Worm (Caenorhabditis elegans): ENCODE measurements around the gene srsx-15.

The srsx-15 gene

DNA sequence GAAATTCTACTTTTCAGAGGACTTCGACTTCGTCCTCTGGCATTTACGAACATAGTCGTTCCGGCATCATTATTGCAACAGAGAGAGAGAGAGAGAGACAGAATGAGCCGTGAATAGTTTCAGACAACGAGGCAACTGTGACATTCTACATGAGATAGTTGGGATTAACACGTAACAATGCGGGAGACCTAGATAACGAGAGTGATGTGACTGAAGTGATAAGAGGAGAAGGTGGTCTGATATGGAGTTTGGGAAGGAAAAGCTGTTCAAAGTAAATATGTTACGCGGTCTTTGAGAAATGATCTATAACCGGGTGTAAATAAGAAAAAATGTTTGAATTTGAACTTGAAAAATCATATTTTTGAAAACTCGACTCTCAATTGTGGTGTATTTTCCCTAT is 35.8 kb upstream of the srsx-15 start:
- peak; percentile 75 for TF ChIP-seq elt-2 (tag; optimal IDR thresholded peaks at IDR 0.05)
- TF ChIP-seq gmeb-2 (tag; optimal IDR thresholded peaks at IDR 0.05), result no peak

DNA sequence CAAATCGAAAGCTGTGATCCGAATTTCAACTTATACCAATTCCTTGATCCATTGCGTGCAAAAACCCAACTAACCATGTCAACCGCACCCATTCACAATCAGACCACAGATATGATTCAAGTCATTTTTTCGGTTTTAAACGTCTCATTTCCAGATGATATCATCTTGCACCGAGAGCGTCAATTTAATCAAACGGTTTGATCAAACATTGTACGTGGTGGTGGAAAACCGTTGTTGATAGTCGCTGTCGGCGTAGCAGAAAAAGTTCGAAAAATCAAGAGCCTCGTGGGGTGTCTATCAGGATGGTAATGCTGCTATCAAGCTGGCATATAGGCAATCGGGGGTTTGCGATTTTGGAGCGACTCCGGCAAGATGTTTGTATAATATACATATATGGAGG is 35.3 kb upstream of the srsx-15 start:
- TF ChIP-seq hlh-6 (tag; optimal IDR thresholded peaks at IDR 0.05), result no peak

DNA sequence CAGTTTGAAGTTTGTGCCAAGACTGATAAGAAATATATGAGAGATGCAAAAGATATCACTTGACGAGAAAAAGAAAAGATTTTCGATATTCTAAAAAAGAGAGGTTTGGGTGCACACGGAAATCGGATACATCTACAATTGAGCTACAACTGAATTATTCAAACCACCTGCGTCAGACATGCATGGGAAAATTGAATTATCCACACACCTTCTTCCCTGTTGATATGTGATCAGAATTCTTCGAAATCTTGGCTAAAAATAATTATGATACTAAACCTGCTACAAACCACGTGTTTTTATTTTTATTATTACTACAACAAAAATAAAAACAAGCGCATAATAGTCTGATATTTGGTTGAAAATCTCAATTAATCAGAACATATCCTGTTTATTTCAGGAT is 34.6 kb upstream of the srsx-15 start:
- TF ChIP-seq elt-2 (tag; optimal IDR thresholded peaks at IDR 0.05) (no peak), pros-1 (tag; optimal IDR thresholded peaks at IDR 0.05) (no peak), pag-3 (tag; optimal IDR thresholded peaks at IDR 0.05; ENCODE audit: borderline replicate concordance) (no peak), pha-4 (tag; optimal IDR thresholded peaks at IDR 0.05) (no peak), unc-42 (tag; optimal IDR thresholded peaks at IDR 0.05) (no peak), ceh-31 (tag; optimal IDR thresholded peaks at IDR 0.05) (no peak), sdc-2 (tag; optimal IDR thresholded peaks at IDR 0.05) (no peak), ceh-22 (tag; optimal IDR thresholded peaks at IDR 0.05) (no peak), ceh-19 (GFP tag; optimal IDR thresholded peaks at IDR 0.05) (no peak), lin-11 (tag; optimal IDR thresholded peaks at IDR 0.05) (no peak), zip-5 (tag; optimal IDR thresholded peaks at IDR 0.05) (no peak), C08G9.2 (tag; optimal IDR thresholded peaks at IDR 0.05) (no peak), ceh-2 (tag; optimal IDR thresholded peaks at IDR 0.05) (no peak), fax-1 (tag; optimal IDR thresholded peaks at IDR 0.05) (no peak), K02D7.2 (tag; optimal IDR thresholded peaks at IDR 0.05) (no peak), odd-2 (tag; optimal IDR thresholded peaks at IDR 0.05) (no peak)

DNA sequence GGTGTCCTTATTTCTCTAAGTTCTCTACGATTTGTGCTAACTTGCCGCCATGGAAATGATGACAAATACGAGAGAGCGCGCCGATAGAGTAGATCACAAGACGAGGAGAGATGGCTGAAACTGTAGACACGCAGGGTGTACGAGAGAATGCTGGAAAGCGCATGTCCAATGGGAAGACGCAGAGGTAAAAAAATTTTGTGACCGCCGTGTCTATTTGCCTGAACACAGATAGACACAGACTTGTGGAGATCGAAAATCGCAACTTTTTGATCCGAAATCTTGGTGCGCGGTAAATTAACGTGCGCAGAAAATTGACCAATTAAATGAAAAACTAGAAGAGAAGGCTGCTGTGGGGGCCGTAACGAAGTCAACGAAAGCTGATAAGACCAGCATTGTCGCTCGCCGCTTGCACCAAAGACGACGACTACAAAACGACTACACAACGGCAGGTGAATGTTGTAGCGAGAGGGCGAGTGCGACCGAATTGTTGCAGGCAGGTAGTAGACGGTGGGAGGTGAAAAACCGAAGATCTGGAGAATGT is 33.6 kb upstream of the srsx-15 start:
- no peak for TF ChIP-seq nhr-232 (tag; optimal IDR thresholded peaks at IDR 0.05)
- peak; percentile 34 for TF ChIP-seq ztf-16 (tag; optimal IDR thresholded peaks at IDR 0.05)
- no peak for TF ChIP-seq pros-1 (tag; optimal IDR thresholded peaks at IDR 0.05)
- peak; percentile 64 for TF ChIP-seq elt-2 (tag; optimal IDR thresholded peaks at IDR 0.05)
- TF ChIP-seq T23F11.4 (GFP tag; optimal IDR thresholded peaks at IDR 0.05), result no peak
- TF ChIP-seq ceh-6 (GFP tag; optimal IDR thresholded peaks at IDR 0.05), result no peak
- TF ChIP-seq dmd-4 (tag; optimal IDR thresholded peaks at IDR 0.05; ENCODE audit: borderline replicate concordance), result no peak
- TF ChIP-seq tbx-7 (tag; optimal IDR thresholded peaks at IDR 0.05), result no peak
- TF ChIP-seq unc-3 (GFP tag; conservative IDR thresholded peaks at IDR 0.05), result no peak
- no peak for TF ChIP-seq unc-3 (tag; optimal IDR thresholded peaks at IDR 0.05)
- no peak for TF ChIP-seq ceh-22 (tag; optimal IDR thresholded peaks at IDR 0.05)
- TF ChIP-seq pax-1 (tag; optimal IDR thresholded peaks at IDR 0.05), result no peak
- peak; percentile 50 for TF ChIP-seq tbx-2 (tag; optimal IDR thresholded peaks at IDR 0.05)
- no peak for TF ChIP-seq odd-2 (tag; optimal IDR thresholded peaks at IDR 0.05)
- TF ChIP-seq K09A11.1 (tag; optimal IDR thresholded peaks at IDR 0.05; ENCODE audit: insufficient read depth), result no peak
- no peak for TF ChIP-seq ceh-45 (GFP tag; IDR thresholded peaks at IDR 0.05)
- no peak for TF ChIP-seq madf-2 (tag; optimal IDR thresholded peaks at IDR 0.05)
- no peak for TF ChIP-seq C38D4.7 (GFP tag; optimal IDR thresholded peaks at IDR 0.05)
- TF ChIP-seq npax-4 (tag; optimal IDR thresholded peaks at IDR 0.05), result no peak
- TF ChIP-seq ceh-31 (tag; optimal IDR thresholded peaks at IDR 0.05), result peak; percentile 35
- TF ChIP-seq K02D7.2 (tag; optimal IDR thresholded peaks at IDR 0.05), result no peak
- peak; percentile 91 for TF ChIP-seq ceh-30 (tag; optimal IDR thresholded peaks at IDR 0.05)
- TF ChIP-seq ceh-2 (tag; optimal IDR thresholded peaks at IDR 0.05), result no peak
- TF ChIP-seq eyg-1 (tag; optimal IDR thresholded peaks at IDR 0.05), result no peak
- TF ChIP-seq zip-5 (tag; optimal IDR thresholded peaks at IDR 0.05), result no peak
- TF ChIP-seq fkh-6 (tag; optimal IDR thresholded peaks at IDR 0.05), result no peak
- TF ChIP-seq mec-3 (tag; optimal IDR thresholded peaks at IDR 0.05; ENCODE audit: borderline replicate concordance), result no peak
- TF ChIP-seq sox-4 (tag; optimal IDR thresholded peaks at IDR 0.05), result no peak
- TF ChIP-seq pat-9 (tag; optimal IDR thresholded peaks at IDR 0.05), result no peak
- TF ChIP-seq che-1 (tag; optimal IDR thresholded peaks at IDR 0.05), result no peak
- peak; percentile 79 for TF ChIP-seq nfya-1 (tag; optimal IDR thresholded peaks at IDR 0.05)
- no peak for TF ChIP-seq hlh-6 (tag; optimal IDR thresholded peaks at IDR 0.05)
- TF ChIP-seq F13H6.1 (tag; optimal IDR thresholded peaks at IDR 0.05), result peak; percentile 32
- no peak for TF ChIP-seq ets-4 (tag; optimal IDR thresholded peaks at IDR 0.05)
- peak; percentile 46 for TF ChIP-seq ref-2 (tag; optimal IDR thresholded peaks at IDR 0.05)
- TF ChIP-seq hlh-30 (tag; optimal IDR thresholded peaks at IDR 0.05; ENCODE audit: insufficient read depth), result peak; percentile 88
- TF ChIP-seq ceh-9 (tag; optimal IDR thresholded peaks at IDR 0.05), result no peak
- no peak for TF ChIP-seq fax-1 (tag; optimal IDR thresholded peaks at IDR 0.05)

Data from whole organism, late embryonic.